Worm (Caenorhabditis elegans) whole organism, young adult: ENCODE results near the gene F58F12.12.

Experiments used
- Y67H2A.10 ChIP-seq: fragments of 200-800 bp; sonication (Bioruptor generic); conservative IDR thresholded peaks from 2 replicates; pipeline ENCODE4 v1.3.6; 2022; ENCODE audit warnings: missing genetic modification reagents, missing genetic modification characterization, missing compliant biosample characterization
- ccch-3 ChIP-seq: fragments of 200-800 bp; sonication (Bioruptor generic); optimal IDR thresholded peaks from 2 replicates; lab custom pipeline; 2018; ENCODE audit warnings: mild to moderate bottlenecking, missing genetic modification characterization, missing compliant biosample characterization
- cebp-2 ChIP-seq: fragments of 200-800 bp; sonication (Bioruptor generic); IDR thresholded peaks from 2 replicates; pipeline ENCODE4 v1.3.6; 2022; ENCODE audit warnings: missing genetic modification characterization, missing compliant biosample characterization
- dpl-1 ChIP-seq: fragments of 150-350 bp; optimal IDR thresholded peaks from 2 replicates; lab custom pipeline; 2014; ENCODE audit warnings: missing biosample characterization, missing genetic modification reagents, missing genetic modification characterization
- madf-10 ChIP-seq: sonication (generic microtip); optimal IDR thresholded peaks from 2 replicates; lab custom pipeline; 2016; ENCODE audit warnings: mild to moderate bottlenecking, missing genetic modification characterization, missing compliant biosample characterization

ce11 chrII:6377381-6377948 lies 3.5 kb upstream of the F58F12.12 start:
- TF ChIP-seq madf-10 (tag; lab: Kevin White, UChicago) = no peak
- TF ChIP-seq cebp-2 (GFP tag; lab: Robert Waterston, UW) = no peak
- TF ChIP-seq dpl-1 = no peak
- TF ChIP-seq ccch-3 (GFP tag; lab: Kevin White, UChicago) = no peak
- TF ChIP-seq Y67H2A.10 (GFP tag; lab: Robert Waterston, UW) = no peak
